Worm (Caenorhabditis elegans) whole organism, L2 larva: ENCODE measurements around the gene str-37.
A peak's percentile ranks its signal among the peaks of the same experiment; 100 is the strongest.

ENCODE experiments used
- C34F6.9 ChIP-seq: fragments of 150-350 bp; optimal IDR thresholded peaks from 2 replicates; lab custom pipeline; 2014; ENCODE audit warnings: missing biosample characterization, missing genetic modification characterization
- F13H6.1 ChIP-seq: sonication (generic microtip); optimal IDR thresholded peaks from 2 replicates; lab custom pipeline; 2016; ENCODE audit warnings: missing genetic modification characterization, missing compliant biosample characterization
- Y55F3AM.14 ChIP-seq: fragments of 200-800 bp; sonication (Bioruptor generic); optimal IDR thresholded peaks from 2 replicates; lab custom pipeline; 2018; ENCODE audit warnings: mild to moderate bottlenecking, missing genetic modification characterization, missing compliant biosample characterization
- ZK546.5 ChIP-seq: sonication (generic microtip); optimal IDR thresholded peaks from 2 replicates; lab custom pipeline; 2017; ENCODE audit warnings: missing biosample characterization, missing genetic modification characterization
- alr-1 ChIP-seq: fragments of 150-350 bp; optimal IDR thresholded peaks from 2 replicates; lab custom pipeline; 2014; ENCODE audit warnings: missing biosample characterization, missing genetic modification characterization
- aly-2 ChIP-seq: fragments of 150-350 bp; optimal IDR thresholded peaks from 2 replicates; lab custom pipeline; 2014; ENCODE audit warnings: missing biosample characterization, missing genetic modification characterization
- ama-1 ChIP-seq: fragments of 150-350 bp; optimal IDR thresholded peaks from 2 replicates; lab custom pipeline; 2018; ENCODE audit warnings: inconsistent platforms
- blmp-1 ChIP-seq: sonication (generic microtip); optimal IDR thresholded peaks from 2 replicates; lab custom pipeline; 2017; ENCODE audit warnings: missing genetic modification characterization, mild to moderate bottlenecking, missing compliant biosample characterization, antibody characterized with exemption, moderate library complexity; ENCODE audit not compliant: insufficient read depth
- ceh-16 ChIP-seq: fragments of 150-350 bp; optimal IDR thresholded peaks from 2 replicates; lab custom pipeline; 2014; ENCODE audit warnings: missing biosample characterization, missing genetic modification characterization
- crh-2 ChIP-seq: sonication (generic microtip); optimal IDR thresholded peaks from 2 replicates; lab custom pipeline; 2017; ENCODE audit warnings: missing biosample characterization, missing genetic modification characterization
- dmd-4 ChIP-seq: sonication (generic microtip); optimal IDR thresholded peaks from 2 replicates; lab custom pipeline; 2017; ENCODE audit warnings: missing biosample characterization, missing genetic modification characterization
- egl-27 ChIP-seq: sonication (generic microtip); optimal IDR thresholded peaks from 3 replicates; lab custom pipeline; 2017; ENCODE audit warnings: missing biosample characterization, missing genetic modification reagents, missing genetic modification characterization
- elt-1 ChIP-seq: fragments of 150-350 bp; optimal IDR thresholded peaks from 2 replicates; lab custom pipeline; 2014; ENCODE audit warnings: missing biosample characterization, missing genetic modification characterization
- elt-3 ChIP-seq: sonication (generic microtip); optimal IDR thresholded peaks from 2 replicates; lab custom pipeline; 2017; ENCODE audit warnings: missing biosample characterization, missing genetic modification characterization
- fos-1 ChIP-seq: fragments of 150-350 bp; optimal IDR thresholded peaks from 2 replicates; lab custom pipeline; 2014; ENCODE audit warnings: missing biosample characterization, missing genetic modification characterization
- gmeb-1 ChIP-seq: fragments of 150-350 bp; optimal IDR thresholded peaks from 2 replicates; lab custom pipeline; 2014; ENCODE audit warnings: missing biosample characterization, missing genetic modification characterization
- lin-11 ChIP-seq: fragments of 150-350 bp; sonication (generic microtip); optimal IDR thresholded peaks from 2 replicates; lab custom pipeline; 2014; ENCODE audit warnings: missing biosample characterization, missing genetic modification characterization, inconsistent platforms, mixed read lengths
- lin-13 ChIP-seq: fragments of 150-350 bp; optimal IDR thresholded peaks from 2 replicates; lab custom pipeline; 2014; ENCODE audit warnings: missing biosample characterization, missing genetic modification reagents, missing genetic modification characterization
- lsy-2 ChIP-seq, 2 experiments: fragments of 150-350 bp in 1 of 2; sonication (generic microtip) in 1 of 2; optimal IDR thresholded peaks; 2 replicates each; lab custom pipeline; 2014 to 2017; ENCODE audit warnings: missing biosample characterization in 2 of 2, missing genetic modification characterization in 2 of 2
- mab-5 ChIP-seq: fragments of 150-350 bp; optimal IDR thresholded peaks from 2 replicates; lab custom pipeline; 2014; ENCODE audit warnings: missing biosample characterization, missing genetic modification characterization
- mbf-1 ChIP-seq: sonication (generic microtip); optimal IDR thresholded peaks from 2 replicates; lab custom pipeline; 2017; ENCODE audit warnings: missing biosample characterization, missing genetic modification characterization
- mdl-1 ChIP-seq, 2 experiments: fragments of 150-350 bp in 1 of 2; sonication (generic microtip) in 1 of 2; optimal IDR thresholded peaks; 2 replicates each; lab custom pipeline; 2017; ENCODE audit warnings: missing biosample characterization in 2 of 2, missing genetic modification characterization in 2 of 2
- nhr-10 ChIP-seq: sonication (generic microtip); optimal IDR thresholded peaks from 2 replicates; lab custom pipeline; 2017; ENCODE audit warnings: missing biosample characterization, missing genetic modification characterization
- nhr-11 ChIP-seq: fragments of 150-350 bp; optimal IDR thresholded peaks from 2 replicates; lab custom pipeline; 2014; ENCODE audit warnings: missing biosample characterization, missing genetic modification characterization
- nhr-12 ChIP-seq: fragments of 150-350 bp; optimal IDR thresholded peaks from 2 replicates; lab custom pipeline; 2014; ENCODE audit warnings: missing biosample characterization, missing genetic modification characterization
- nhr-129 ChIP-seq: fragments of 150-350 bp; optimal IDR thresholded peaks from 2 replicates; lab custom pipeline; 2014; ENCODE audit warnings: missing biosample characterization, missing genetic modification characterization
- nhr-21 ChIP-seq: fragments of 150-350 bp; optimal IDR thresholded peaks from 2 replicates; lab custom pipeline; 2014; ENCODE audit warnings: missing biosample characterization, missing genetic modification characterization
- nhr-237 ChIP-seq: fragments of 150-350 bp; optimal IDR thresholded peaks from 2 replicates; lab custom pipeline; 2014; ENCODE audit warnings: missing biosample characterization, missing genetic modification characterization
- nhr-25 ChIP-seq: fragments of 150-350 bp; sonication (generic microtip); optimal IDR thresholded peaks from 3 replicates; lab custom pipeline; 2014; ENCODE audit warnings: missing biosample characterization, missing genetic modification characterization
- nhr-77 ChIP-seq: fragments of 150-350 bp; optimal IDR thresholded peaks from 2 replicates; lab custom pipeline; 2014; ENCODE audit warnings: missing biosample characterization, missing genetic modification characterization
- peb-1 ChIP-seq: fragments of 150-350 bp; optimal IDR thresholded peaks from 2 replicates; lab custom pipeline; 2014; ENCODE audit warnings: missing biosample characterization, missing genetic modification characterization
- sem-4 ChIP-seq: fragments of 150-350 bp; optimal IDR thresholded peaks from 2 replicates; lab custom pipeline; 2014; ENCODE audit warnings: missing biosample characterization, missing genetic modification reagents, missing genetic modification characterization
- skn-1 ChIP-seq: sonication (generic microtip); optimal IDR thresholded peaks from 2 replicates; lab custom pipeline; 2017; ENCODE audit warnings: missing biosample characterization, missing genetic modification characterization
- sma-3 ChIP-seq: sonication (generic microtip); optimal IDR thresholded peaks from 2 replicates; lab custom pipeline; 2016; ENCODE audit warnings: missing genetic modification reagents, missing genetic modification characterization, missing compliant biosample characterization
- sma-9 ChIP-seq, 2 experiments: fragments of 150-350 bp in 1 of 2; sonication (generic microtip) in 1 of 2; optimal IDR thresholded peaks; 2 replicates each; lab custom pipeline; 2014 to 2016; ENCODE audit warnings: missing genetic modification characterization in 2 of 2, mild to moderate bottlenecking in 1 of 2, missing biosample characterization in 1 of 2, missing compliant biosample characterization in 1 of 2, missing genetic modification reagents in 1 of 2, moderate library complexity in 1 of 2
- snpc-4 ChIP-seq: fragments of 150-350 bp; optimal IDR thresholded peaks from 2 replicates; lab custom pipeline; 2014; ENCODE audit warnings: missing biosample characterization, missing genetic modification characterization
- unc-39 ChIP-seq: fragments of 150-350 bp; optimal IDR thresholded peaks from 2 replicates; lab custom pipeline; 2014; ENCODE audit warnings: missing biosample characterization, missing genetic modification characterization
- unc-55 ChIP-seq: fragments of 150-350 bp; sonication (generic microtip); optimal IDR thresholded peaks from 3 replicates; lab custom pipeline; 2014; ENCODE audit warnings: missing biosample characterization, missing genetic modification reagents, missing genetic modification characterization
- unc-62 ChIP-seq: fragments of 150-350 bp; optimal IDR thresholded peaks from 2 replicates; lab custom pipeline; 2014; ENCODE audit warnings: missing biosample characterization, missing genetic modification reagents, missing genetic modification characterization
- zag-1 ChIP-seq: fragments of 150-350 bp; optimal IDR thresholded peaks from 2 replicates; lab custom pipeline; 2014; ENCODE audit warnings: missing biosample characterization, missing genetic modification characterization
- ztf-1 ChIP-seq: fragments of 200-800 bp; sonication (Bioruptor generic); conservative IDR thresholded peaks from 2 replicates; pipeline ENCODE4 v1.3.6; 2022; ENCODE audit warnings: missing genetic modification characterization, missing compliant biosample characterization
- ztf-11 ChIP-seq: sonication (generic microtip); optimal IDR thresholded peaks from 2 replicates; lab custom pipeline; 2017; ENCODE audit warnings: missing biosample characterization, missing genetic modification characterization
- ztf-4 ChIP-seq: fragments of 150-350 bp; optimal IDR thresholded peaks from 2 replicates; lab custom pipeline; 2014; ENCODE audit warnings: missing biosample characterization, missing genetic modification characterization

str-37 gene

ce11 chrV:13367024-13367423 is 39.5 kb downstream of the str-37 start, which contains the start of gene srx-125:
srx-125 (plus strand) TSS chrV:13367324.
- no peak for TF ChIP-seq C34F6.9 (tag; lab: Kevin White, UChicago)
- no peak for TF ChIP-seq fos-1 (tag; lab: Kevin White, UChicago)
- no peak for TF ChIP-seq unc-39
- TF ChIP-seq egl-27 (tag; lab: Kevin White, UChicago) = no peak
- TF ChIP-seq elt-3 (tag; lab: Kevin White, UChicago) = no peak
- no peak for TF ChIP-seq ztf-1 (GFP tag; lab: Robert Waterston, UW)
- no peak for TF ChIP-seq sma-3
- TF ChIP-seq ceh-16 (tag; lab: Kevin White, UChicago) = no peak
- no peak for TF ChIP-seq ztf-4 (tag; lab: Kevin White, UChicago)
- TF ChIP-seq peb-1 = no peak
- TF ChIP-seq nhr-129 = no peak
- no peak for TF ChIP-seq gmeb-1 (tag; lab: Kevin White, UChicago)
- no peak for TF ChIP-seq blmp-1 (tag; lab: Kevin White, UChicago)
- no peak for TF ChIP-seq crh-2 (tag; lab: Kevin White, UChicago)
- TF ChIP-seq sma-9 (GFP tag; optimal IDR thresholded peaks at IDR 0.05; lab: Kevin White, UChicago) = no peak
- TF ChIP-seq sma-9 (tag; optimal IDR thresholded peaks at IDR 0.05; lab: Kevin White, UChicago) = no peak
- no peak for TF ChIP-seq lin-13 (GFP tag; lab: Kevin White, UChicago)
- no peak for TF ChIP-seq nhr-12
- TF ChIP-seq unc-55 (GFP tag; lab: Kevin White, UChicago) = no peak

ce11 chrV:13369663-13370062 is 42.1 kb downstream of the str-37 start:
- TF ChIP-seq nhr-25 (tag; lab: Kevin White, UChicago) (no peak), gmeb-1 (tag; lab: Kevin White, UChicago) (peak; percentile 32), nhr-21 (tag; lab: Kevin White, UChicago) (peak; percentile 31), sma-3 (peak; percentile 45), F13H6.1 (tag; lab: Kevin White, UChicago) (peak; percentile 1), sma-9 (GFP tag; optimal IDR thresholded peaks at IDR 0.05; lab: Kevin White, UChicago) (peak; percentile 15), sma-9 (tag; optimal IDR thresholded peaks at IDR 0.05; lab: Kevin White, UChicago) (no peak), skn-1 (tag; lab: Kevin White, UChicago) (no peak), fos-1 (tag; lab: Kevin White, UChicago) (peak; percentile 63), crh-2 (tag; lab: Kevin White, UChicago) (peak; percentile 39), peb-1 (no peak)

ce11 chrV:13370265-13370664 is 42.7 kb downstream of the str-37 start:
- TF ChIP-seq nhr-237 (tag; lab: Kevin White, UChicago) (no peak), unc-62 (GFP tag; lab: Kevin White, UChicago) (no peak), ceh-16 (tag; lab: Kevin White, UChicago) (no peak), elt-1 (tag; lab: Kevin White, UChicago) (no peak), F13H6.1 (tag; lab: Kevin White, UChicago) (no peak), nhr-10 (tag; lab: Kevin White, UChicago) (no peak), lin-11 (tag; lab: Kevin White, UChicago) (no peak), sma-3 (no peak), snpc-4 (no peak), nhr-11 (tag; lab: Kevin White, UChicago) (no peak), dmd-4 (tag; lab: Kevin White, UChicago) (no peak), nhr-129 (no peak), aly-2 (tag; lab: Kevin White, UChicago) (no peak), mab-5 (tag; lab: Kevin White, UChicago) (no peak)

- TF ChIP-seq mab-5 (tag; lab: Kevin White, UChicago) (no peak), alr-1 (tag; lab: Kevin White, UChicago) (no peak), zag-1 (tag; lab: Kevin White, UChicago) (no peak), gmeb-1 (tag; lab: Kevin White, UChicago) (peak; percentile 63), Y55F3AM.14 (no peak), sma-9 (GFP tag; optimal IDR thresholded peaks at IDR 0.05; lab: Kevin White, UChicago) (peak; percentile 77), sma-9 (tag; optimal IDR thresholded peaks at IDR 0.05; lab: Kevin White, UChicago) (no peak), sma-3 (peak; percentile 81), lin-13 (GFP tag; lab: Kevin White, UChicago) (peak; percentile 64), ztf-11 (no peak), peb-1 (no peak), nhr-12 (no peak), crh-2 (tag; lab: Kevin White, UChicago) (peak; percentile 76), ZK546.5 (tag; lab: Kevin White, UChicago) (no peak), aly-2 (tag; lab: Kevin White, UChicago) (no peak), lsy-2 (tag; optimal IDR thresholded peaks at IDR 0.05; lab: Kevin White, UChicago) (peak in 1 of 2 experiments; percentile 58), egl-27 (tag; lab: Kevin White, UChicago) (peak; percentile 79), unc-39 (no peak), elt-3 (tag; lab: Kevin White, UChicago) (no peak), snpc-4 (no peak), F13H6.1 (tag; lab: Kevin White, UChicago) (peak; percentile 83), dmd-4 (tag; lab: Kevin White, UChicago) (no peak), mbf-1 (tag; lab: Kevin White, UChicago) (no peak), blmp-1 (tag; lab: Kevin White, UChicago) (peak; percentile 76), sem-4 (tag; lab: Kevin White, UChicago) (peak; percentile 77), ztf-1 (GFP tag; lab: Robert Waterston, UW) (no peak), ama-1 (no peak), fos-1 (tag; lab: Kevin White, UChicago) (peak; percentile 74), nhr-11 (tag; lab: Kevin White, UChicago) (no peak), nhr-77 (tag; lab: Kevin White, UChicago) (no peak), mdl-1 (tag; optimal IDR thresholded peaks at IDR 0.05; lab: Kevin White, UChicago) (peak in 1 of 2 experiments; percentile 48), nhr-129 (peak; percentile 87), nhr-25 (tag; lab: Kevin White, UChicago) (peak; percentile 99)
Measured at ce11 chrV:13371336-13371735, 43.8 kb downstream of the str-37 start.
